Fruit fly (Drosophila melanogaster) S2 (cell line): ENCODE measurements around the gene pigeon.

Experiments used
- CG8478 ChIP-seq: fragments of >200 bp; optimal IDR thresholded peaks from 2 replicates; lab custom pipeline; 2018
- CTCF ChIP-seq, 2 experiments: fragments of >200 bp; optimal IDR thresholded peaks; 2 replicates each; lab custom pipeline; 2018

DNA sequence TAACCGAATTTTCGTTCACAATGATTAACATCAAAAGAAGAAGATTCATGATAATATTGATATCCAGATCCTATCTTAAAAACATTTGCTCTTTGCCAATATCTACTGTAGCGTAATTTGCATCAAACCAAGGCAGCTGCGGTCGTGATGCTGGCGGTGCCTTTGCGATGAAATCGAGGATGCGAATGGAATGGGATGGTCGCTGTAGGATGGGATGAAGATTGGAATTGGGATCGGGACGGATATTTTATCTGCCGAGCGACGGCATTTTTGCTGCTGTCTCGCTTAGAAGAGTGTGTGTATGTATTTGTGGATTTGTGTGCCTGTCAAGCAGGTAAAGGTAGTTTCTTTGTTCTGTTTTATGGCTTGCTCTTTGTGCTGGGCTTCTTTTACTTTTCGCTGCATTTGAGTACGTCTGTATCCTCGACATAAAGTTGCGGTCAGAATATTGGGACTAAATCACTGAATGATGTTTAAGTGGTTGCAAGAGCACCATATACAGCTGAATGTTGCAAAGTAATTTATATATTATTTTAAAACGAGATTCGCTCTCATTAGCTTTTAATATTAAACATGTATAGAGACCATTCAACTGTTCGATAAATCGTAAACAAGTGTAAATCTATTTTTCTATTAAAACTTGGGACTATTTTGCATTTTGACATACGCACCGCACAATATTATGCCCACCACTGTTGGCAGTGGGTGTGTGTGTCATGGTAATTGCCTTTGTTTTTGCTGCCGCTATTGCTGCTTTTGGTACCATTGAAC, 23.3 kb upstream of the pigeon start:
- TF ChIP-seq CG8478 (lab: Kevin White, UChicago): no peak
- TF ChIP-seq CTCF (optimal IDR thresholded peaks at IDR 0.05; lab: Kevin White, UChicago): no peak
